Worm (Caenorhabditis elegans) whole organism, early embryonic: ENCODE data around the gene nprl-3.

Experiments
- B0310.2 ChIP-seq: sonication (generic microtip); optimal IDR thresholded peaks from 2 replicates; lab custom pipeline; 2016; ENCODE audit warnings: mild to moderate bottlenecking, missing genetic modification characterization, missing compliant biosample characterization
- F13C5.2 ChIP-seq: sonication (generic microtip); optimal IDR thresholded peaks from 2 replicates; lab custom pipeline; 2017; ENCODE audit warnings: mild to moderate bottlenecking, missing genetic modification characterization, inconsistent platforms, missing compliant biosample characterization
- aly-1 ChIP-seq: sonication (generic microtip); optimal IDR thresholded peaks from 2 replicates; lab custom pipeline; 2016; ENCODE audit warnings: missing genetic modification characterization, missing compliant biosample characterization
- ama-1 ChIP-seq: fragments of 150-350 bp; optimal IDR thresholded peaks from 2 replicates; lab custom pipeline; 2014
- ceh-13 ChIP-seq: fragments of 200-800 bp; sonication (Bioruptor generic); optimal IDR thresholded peaks from 2 replicates; lab custom pipeline; 2018; ENCODE audit warnings: mild to moderate bottlenecking, missing genetic modification characterization, missing compliant biosample characterization
- ceh-36 ChIP-seq: sonication (generic microtip); optimal IDR thresholded peaks from 2 replicates; lab custom pipeline; 2016; ENCODE audit warnings: missing genetic modification characterization, inconsistent platforms, missing compliant biosample characterization
- ets-7 ChIP-seq: sonication (generic microtip); optimal IDR thresholded peaks from 2 replicates; lab custom pipeline; 2016; ENCODE audit warnings: missing genotype, missing genetic modification characterization, missing compliant biosample characterization
- flt-1 ChIP-seq: fragments of 200-800 bp; sonication (Bioruptor generic); IDR thresholded peaks from 2 replicates; pipeline ENCODE4 v1.3.6; 2022; ENCODE audit warnings: missing genetic modification characterization, missing compliant biosample characterization
- hmbx-1 ChIP-seq: sonication (generic microtip); optimal IDR thresholded peaks from 2 replicates; lab custom pipeline; 2016; ENCODE audit warnings: mild to moderate bottlenecking, missing genetic modification characterization, missing compliant biosample characterization
- hmg-4 ChIP-seq: fragments of 200-800 bp; sonication (Bioruptor generic); optimal IDR thresholded peaks from 2 replicates; lab custom pipeline; 2018; ENCODE audit warnings: mild to moderate bottlenecking, missing genetic modification characterization, missing compliant biosample characterization
- hnd-1 ChIP-seq: sonication (generic microtip); optimal IDR thresholded peaks from 2 replicates; lab custom pipeline; 2016; ENCODE audit warnings: missing genetic modification characterization, missing compliant biosample characterization
- pes-1 ChIP-seq: fragments of 200-800 bp; sonication (Bioruptor generic); IDR thresholded peaks from 2 replicates; pipeline ENCODE4 v1.3.6; 2022; ENCODE audit warnings: missing genetic modification reagents, missing genetic modification characterization, missing compliant biosample characterization
- scrt-1 ChIP-seq: fragments of 200-800 bp; sonication (Bioruptor generic); IDR thresholded peaks from 2 replicates; pipeline ENCODE4 v1.3.6; 2022; ENCODE audit warnings: missing genetic modification characterization, missing compliant biosample characterization
- sea-1 ChIP-seq: fragments of 200-800 bp; sonication (Bioruptor generic); conservative IDR thresholded peaks from 2 replicates; pipeline ENCODE4 v1.3.6; 2022; ENCODE audit warnings: missing genetic modification characterization, missing compliant biosample characterization
- tbx-11 ChIP-seq: fragments of 200-800 bp; sonication (Bioruptor generic); IDR thresholded peaks from 2 replicates; pipeline ENCODE4 v1.3.6; 2022; ENCODE audit warnings: missing genetic modification characterization, missing compliant biosample characterization
- tbx-37 ChIP-seq: fragments of 200-800 bp; sonication (Bioruptor generic); conservative IDR thresholded peaks from 2 replicates; pipeline ENCODE4 v1.3.6; 2022; ENCODE audit warnings: missing genetic modification reagents, missing genetic modification characterization, missing compliant biosample characterization
- tra-4 ChIP-seq: sonication (generic microtip); optimal IDR thresholded peaks from 2 replicates; lab custom pipeline; 2017; ENCODE audit warnings: missing genetic modification characterization, missing compliant biosample characterization

nprl-3 gene

DNA sequence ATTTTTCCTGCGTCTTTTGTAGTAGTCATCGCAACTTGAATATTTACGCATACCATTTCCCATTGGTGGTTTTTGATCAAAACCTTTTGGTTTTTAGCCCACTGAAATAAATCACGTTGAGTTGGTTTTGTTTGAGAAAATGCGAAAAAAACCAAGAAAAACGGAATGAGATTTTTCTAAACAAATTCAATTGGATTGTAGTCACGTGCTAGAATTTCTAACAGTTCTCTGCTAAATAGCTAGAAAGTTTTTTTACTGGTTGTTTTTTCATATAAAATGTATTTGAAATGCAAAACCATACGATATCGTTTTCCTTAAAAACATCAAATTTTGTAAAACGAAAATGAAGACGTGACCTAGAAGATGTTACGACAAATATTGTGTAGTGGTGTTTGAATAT lies 20.7 kb upstream of the nprl-3 start, which contains the start of gene K07H8.12:
Gene K07H8.12 (minus strand): TSS at position 101 of the 400 bp plus-strand sequence.
- no peak for TF ChIP-seq flt-1 (GFP tag; lab: Robert Waterston, UW)
- no peak for TF ChIP-seq hmg-4 (GFP tag; lab: Kevin White, UChicago)
- no peak for TF ChIP-seq F13C5.2 (tag; lab: Kevin White, UChicago)
- TF ChIP-seq tbx-37 (GFP tag; lab: Robert Waterston, UW) = no peak
- TF ChIP-seq ama-1 = no peak
- TF ChIP-seq B0310.2 = no peak
- no peak for TF ChIP-seq scrt-1 (GFP tag; lab: Robert Waterston, UW)
- TF ChIP-seq hmbx-1 = no peak
- TF ChIP-seq aly-1 = no peak
- TF ChIP-seq pes-1 (GFP tag; lab: Robert Waterston, UW) = no peak
- TF ChIP-seq ceh-36 (tag; lab: Kevin White, UChicago) = no peak
- TF ChIP-seq sea-1 (GFP tag; lab: Robert Waterston, UW) = no peak
- no peak for TF ChIP-seq hnd-1 (tag; lab: Kevin White, UChicago)
- TF ChIP-seq tbx-11 = no peak
- no peak for TF ChIP-seq ceh-13
- no peak for TF ChIP-seq ets-7 (tag; lab: Kevin White, UChicago)
- no peak for TF ChIP-seq tra-4 (tag; lab: Kevin White, UChicago)

ce11 chrIV:8283214-8283613 lies 14.1 kb upstream of the nprl-3 start:
- TF ChIP-seq tbx-37 (GFP tag; lab: Robert Waterston, UW) = no peak
- no peak for TF ChIP-seq sea-1 (GFP tag; lab: Robert Waterston, UW)
- TF ChIP-seq B0310.2 = no peak
- no peak for TF ChIP-seq ets-7 (tag; lab: Kevin White, UChicago)
- TF ChIP-seq F13C5.2 (tag; lab: Kevin White, UChicago) = no peak
- TF ChIP-seq aly-1 = no peak
- no peak for TF ChIP-seq hmbx-1
- TF ChIP-seq ceh-36 (tag; lab: Kevin White, UChicago) = no peak
- no peak for TF ChIP-seq scrt-1 (GFP tag; lab: Robert Waterston, UW)

DNA sequence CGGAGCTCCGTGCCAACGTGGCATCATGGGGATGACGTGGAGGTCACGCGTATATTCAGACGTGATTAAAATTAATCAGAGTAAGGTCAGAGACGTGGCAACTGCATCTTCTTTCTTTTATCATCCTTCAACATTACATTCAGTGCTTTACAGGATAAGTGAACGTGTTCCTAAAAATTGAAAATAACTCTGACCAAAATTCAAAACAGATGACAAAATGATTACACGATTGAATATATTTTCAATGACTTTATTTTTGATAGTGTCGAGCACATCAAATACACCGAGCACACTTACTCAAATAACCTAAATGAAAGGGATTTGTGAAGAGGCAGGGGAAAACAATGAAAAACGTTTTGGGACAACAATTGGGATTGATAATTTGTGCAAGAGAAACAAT lies 10.9 kb upstream of the nprl-3 start, which contains the start of gene K07H8.9:
Gene K07H8.9 (minus strand): TSS at position 125 of the 400 bp plus-strand sequence.
- no peak for TF ChIP-seq hmg-4 (GFP tag; lab: Kevin White, UChicago)
- TF ChIP-seq F13C5.2 (tag; lab: Kevin White, UChicago) = no peak
- TF ChIP-seq tra-4 (tag; lab: Kevin White, UChicago) = no peak
- no peak for TF ChIP-seq aly-1
- TF ChIP-seq ama-1 = no peak
- TF ChIP-seq ceh-13 = no peak
- TF ChIP-seq pes-1 (GFP tag; lab: Robert Waterston, UW) = no peak
- no peak for TF ChIP-seq tbx-37 (GFP tag; lab: Robert Waterston, UW)
- no peak for TF ChIP-seq ets-7 (tag; lab: Kevin White, UChicago)
- no peak for TF ChIP-seq tbx-11
- TF ChIP-seq scrt-1 (GFP tag; lab: Robert Waterston, UW) = no peak
- TF ChIP-seq hmbx-1 = no peak
- no peak for TF ChIP-seq B0310.2
- TF ChIP-seq hnd-1 (tag; lab: Kevin White, UChicago) = no peak
- no peak for TF ChIP-seq flt-1 (GFP tag; lab: Robert Waterston, UW)
- TF ChIP-seq sea-1 (GFP tag; lab: Robert Waterston, UW) = no peak
- no peak for TF ChIP-seq ceh-36 (tag; lab: Kevin White, UChicago)

ce11 chrIV:8287287-8287686 lies 10.0 kb upstream of the nprl-3 start:
- no peak for TF ChIP-seq tbx-37 (GFP tag; lab: Robert Waterston, UW)
- no peak for TF ChIP-seq tra-4 (tag; lab: Kevin White, UChicago)
- TF ChIP-seq hnd-1 (tag; lab: Kevin White, UChicago) = no peak
- TF ChIP-seq hmg-4 (GFP tag; lab: Kevin White, UChicago) = no peak
- TF ChIP-seq hmbx-1 = no peak
- no peak for TF ChIP-seq sea-1 (GFP tag; lab: Robert Waterston, UW)
- no peak for TF ChIP-seq ceh-13
- no peak for TF ChIP-seq B0310.2
- no peak for TF ChIP-seq flt-1 (GFP tag; lab: Robert Waterston, UW)
- no peak for TF ChIP-seq ets-7 (tag; lab: Kevin White, UChicago)
- no peak for TF ChIP-seq tbx-11
- no peak for TF ChIP-seq ama-1
- no peak for TF ChIP-seq scrt-1 (GFP tag; lab: Robert Waterston, UW)
- TF ChIP-seq ceh-36 (tag; lab: Kevin White, UChicago) = no peak
- TF ChIP-seq F13C5.2 (tag; lab: Kevin White, UChicago) = no peak
- TF ChIP-seq aly-1 = no peak
- no peak for TF ChIP-seq pes-1 (GFP tag; lab: Robert Waterston, UW)

- TF ChIP-seq sea-1 (GFP tag; lab: Robert Waterston, UW) = 0 out of 2 replicates have a peak, but pooled peaks have one; percentile 10
- TF ChIP-seq ceh-13 = no peak
These were observed 8.2 kb upstream of the nprl-3 start for ce11 chrIV:8289105-8289504.

ce11 chrIV:8289505-8289579 lies 8.0 kb upstream of the nprl-3 start, which contains the start of gene nucl-1:
Gene nucl-1, minus strand, starts transcription at chrIV:8289530.
- no peak for TF ChIP-seq hmbx-1
- no peak for TF ChIP-seq hnd-1 (tag; lab: Kevin White, UChicago)
- no peak for TF ChIP-seq tbx-37 (GFP tag; lab: Robert Waterston, UW)
- TF ChIP-seq ama-1 = no peak
- TF ChIP-seq ceh-13 = no peak
- TF ChIP-seq ceh-36 (tag; lab: Kevin White, UChicago) = no peak
- no peak for TF ChIP-seq hmg-4 (GFP tag; lab: Kevin White, UChicago)
- no peak for TF ChIP-seq aly-1

DNA sequence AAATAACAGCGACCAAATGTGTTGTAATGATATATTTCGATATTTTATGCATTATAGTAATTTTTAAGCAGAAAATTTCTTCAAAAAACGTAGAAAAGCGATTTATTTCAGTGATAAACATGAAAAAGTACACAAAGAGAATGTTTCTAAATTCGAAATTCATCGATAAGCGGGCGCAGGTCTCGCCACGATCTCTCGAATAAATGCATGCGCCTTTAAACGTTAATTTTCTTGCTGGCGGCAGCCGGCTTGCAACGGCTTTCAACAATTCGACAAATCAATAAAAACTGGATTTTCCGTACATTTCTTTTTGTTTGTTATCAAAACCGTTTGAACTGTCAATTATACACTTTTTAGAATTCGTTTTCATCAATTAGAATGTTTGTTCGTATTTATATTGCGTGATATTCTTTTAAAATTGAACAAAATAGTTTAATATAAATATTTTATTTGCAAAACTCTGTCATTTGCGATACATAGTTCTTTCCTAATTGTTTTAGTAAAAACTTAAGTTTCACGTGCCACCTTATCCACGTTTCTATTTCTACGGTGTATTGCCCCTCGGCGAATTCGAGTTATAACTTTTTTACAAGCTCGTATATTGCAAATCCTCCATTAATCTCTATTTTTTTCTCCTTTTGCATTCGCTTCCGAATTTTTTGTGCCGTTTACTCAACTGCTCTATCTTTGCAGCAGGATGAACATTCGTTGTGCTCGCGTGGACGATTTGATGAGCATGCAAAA lies 7.5 kb upstream of the nprl-3 start, which contains the start of gene daf-31:
Gene daf-31 (plus strand): TSS at position 694 of the 744 bp plus-strand sequence.
- TF ChIP-seq sea-1 (GFP tag; lab: Robert Waterston, UW) (0 out of 2 replicates have a peak, but pooled peaks have one; percentile 5), B0310.2 (no peak)

DNA sequence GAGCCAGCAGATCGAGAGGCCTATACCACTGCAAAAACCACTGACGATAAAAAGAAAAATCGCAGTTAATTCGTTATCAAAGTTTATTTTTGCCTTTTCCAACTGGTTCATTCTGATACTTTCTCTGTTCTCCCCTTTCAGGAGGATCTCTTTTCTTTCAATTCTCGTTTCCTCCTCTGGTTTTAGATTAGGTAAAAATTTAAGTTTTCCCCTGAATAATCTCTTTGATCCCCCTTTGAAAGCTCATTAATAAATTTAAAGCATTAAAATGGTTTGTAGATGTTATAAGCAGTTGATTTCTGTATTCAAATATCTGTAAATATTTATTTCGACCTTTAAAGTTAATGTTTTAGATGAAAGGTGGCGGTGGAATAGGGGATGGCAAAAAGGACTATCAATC lies 6.1 kb upstream of the nprl-3 start, which contains the start of gene K07H8.2:
Gene K07H8.2 (plus strand): TSS at position 301 of the 400 bp plus-strand sequence.
- no peak for TF ChIP-seq hmg-4 (GFP tag; lab: Kevin White, UChicago)
- TF ChIP-seq aly-1 = no peak
- TF ChIP-seq sea-1 (GFP tag; lab: Robert Waterston, UW) = no peak
- TF ChIP-seq hmbx-1 = no peak
- TF ChIP-seq ama-1 = no peak
- no peak for TF ChIP-seq ceh-13
- TF ChIP-seq pes-1 (GFP tag; lab: Robert Waterston, UW) = no peak
- TF ChIP-seq ets-7 (tag; lab: Kevin White, UChicago) = no peak
